Worm (Caenorhabditis elegans) whole organism, early embryonic: Measurements from ENCODE around the gene del-2.

ENCODE experiments used
- ama-1 ChIP-seq: fragments of 150-350 bp; optimal IDR thresholded peaks from 2 replicates; lab custom pipeline; 2014
- pes-1 ChIP-seq: fragments of 200-800 bp; sonication (Bioruptor generic); IDR thresholded peaks from 2 replicates; pipeline ENCODE4 v1.3.6; 2022; ENCODE audit warnings: missing genetic modification reagents, missing genetic modification characterization, missing compliant biosample characterization
- tbx-11 ChIP-seq: fragments of 200-800 bp; sonication (Bioruptor generic); IDR thresholded peaks from 2 replicates; pipeline ENCODE4 v1.3.6; 2022; ENCODE audit warnings: missing genetic modification characterization, missing compliant biosample characterization

DNA sequence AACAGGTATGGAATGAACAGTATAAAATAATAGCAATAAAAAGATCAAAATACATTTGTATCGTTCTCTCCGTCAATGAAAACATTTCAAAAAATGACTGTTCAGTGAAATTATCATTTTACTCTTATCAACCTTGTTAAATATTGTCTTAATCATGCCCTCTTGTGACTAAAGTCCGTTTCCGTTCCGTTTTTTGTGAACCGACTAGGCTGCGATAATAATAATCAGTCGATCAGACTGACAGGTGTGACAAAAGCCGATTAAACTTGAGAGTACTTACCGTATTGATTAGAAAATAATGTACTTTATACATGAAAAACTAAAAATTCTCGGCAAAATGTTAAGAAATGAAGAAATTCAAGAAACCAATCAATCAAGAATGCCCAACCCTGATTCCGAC, 40.7 kb upstream of the del-2 start, which contains the start of gene ins-7:
- TF ChIP-seq pes-1 (GFP tag; lab: Robert Waterston, UW) (no peak), ama-1 (lab: Kevin White, UChicago) (no peak), tbx-11 (GFP tag; lab: Robert Waterston, UW) (no peak)
